Worm (Caenorhabditis elegans) whole organism, L2 larva: ENCODE measurements around the gene asns-1.

Experiments
- R02D3.7 ChIP-seq: fragments of 150-350 bp; optimal IDR thresholded peaks from 2 replicates; lab custom pipeline; 2014; ENCODE audit warnings: missing biosample characterization, missing genetic modification characterization
- aly-2 ChIP-seq: fragments of 150-350 bp; optimal IDR thresholded peaks from 2 replicates; lab custom pipeline; 2014; ENCODE audit warnings: missing biosample characterization, missing genetic modification characterization
- ama-1 ChIP-seq: fragments of 150-350 bp; optimal IDR thresholded peaks from 2 replicates; lab custom pipeline; 2018; ENCODE audit warnings: inconsistent platforms
- lin-11 ChIP-seq: fragments of 150-350 bp; sonication (generic microtip); optimal IDR thresholded peaks from 2 replicates; lab custom pipeline; 2014; ENCODE audit warnings: missing biosample characterization, missing genetic modification characterization, inconsistent platforms, mixed read lengths
- lin-13 ChIP-seq: fragments of 150-350 bp; optimal IDR thresholded peaks from 2 replicates; lab custom pipeline; 2014; ENCODE audit warnings: missing biosample characterization, missing genetic modification reagents, missing genetic modification characterization
- mdl-1 ChIP-seq, 2 experiments: fragments of 150-350 bp in 1 of 2; sonication (generic microtip) in 1 of 2; optimal IDR thresholded peaks; 2 replicates each; lab custom pipeline; 2017; ENCODE audit warnings: missing biosample characterization in 2 of 2, missing genetic modification characterization in 2 of 2
- skn-1 ChIP-seq: sonication (generic microtip); optimal IDR thresholded peaks from 2 replicates; lab custom pipeline; 2017; ENCODE audit warnings: missing biosample characterization, missing genetic modification characterization
- ztf-11 ChIP-seq: sonication (generic microtip); optimal IDR thresholded peaks from 2 replicates; lab custom pipeline; 2017; ENCODE audit warnings: missing biosample characterization, missing genetic modification characterization
- ztf-4 ChIP-seq: fragments of 150-350 bp; optimal IDR thresholded peaks from 2 replicates; lab custom pipeline; 2014; ENCODE audit warnings: missing biosample characterization, missing genetic modification characterization

DNA sequence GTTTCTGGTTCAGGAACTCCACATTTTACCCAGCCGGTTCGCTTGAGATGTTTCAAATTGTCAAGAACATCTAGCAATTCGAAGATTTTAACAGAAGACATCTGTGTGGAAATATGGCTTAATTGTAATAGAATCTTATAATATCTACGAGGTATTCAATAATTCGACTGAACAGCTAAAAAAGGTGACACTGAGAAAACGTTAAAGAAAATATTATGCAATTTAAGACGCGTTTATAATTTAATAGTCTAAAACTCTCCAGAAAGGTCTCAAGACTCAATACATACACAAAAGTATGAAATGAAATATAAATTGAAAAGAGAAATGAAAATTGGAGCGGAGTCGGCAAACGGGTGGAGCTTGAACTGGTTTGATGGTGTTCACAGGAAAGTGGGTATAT lies 32.6 kb upstream of the asns-1 start, which contains the start of gene F45F2.9:
- TF ChIP-seq skn-1 (no peak), lin-11 (no peak), mdl-1 (tag; optimal IDR thresholded peaks at IDR 0.05; lab: Kevin White, UChicago) (no peak), aly-2 (tag; lab: Kevin White, UChicago) (no peak), ama-1 (no peak), ztf-11 (no peak), lin-13 (GFP tag; lab: Kevin White, UChicago) (no peak), ztf-4 (tag; lab: Kevin White, UChicago) (no peak), R02D3.7 (tag; lab: Kevin White, UChicago) (no peak)
